Worm (Caenorhabditis elegans) whole organism, L3 larva: ENCODE data around the gene C09H10.5.
"Not testable (repeated sequence)": the region's sequence is repeated elsewhere in the genome, so short reads cannot be mapped to it uniquely, and the experiment has no call there.

Source experiments
- R02D3.7 ChIP-seq: fragments of 150-350 bp; optimal IDR thresholded peaks from 2 replicates; lab custom pipeline; 2014; ENCODE audit warnings: missing biosample characterization, missing genetic modification characterization
- ZK546.5 ChIP-seq: sonication (generic microtip); optimal IDR thresholded peaks from 2 replicates; lab custom pipeline; 2017; ENCODE audit warnings: missing biosample characterization, missing genetic modification characterization
- aly-2 ChIP-seq: fragments of 150-350 bp; optimal IDR thresholded peaks from 2 replicates; lab custom pipeline; 2014; ENCODE audit warnings: missing biosample characterization, missing genetic modification characterization
- ama-1 ChIP-seq: fragments of 150-350 bp; optimal IDR thresholded peaks from 2 replicates; lab custom pipeline; 2018
- ceh-16 ChIP-seq: sonication (generic microtip); optimal IDR thresholded peaks from 2 replicates; lab custom pipeline; 2017; ENCODE audit warnings: missing biosample characterization, missing genetic modification characterization
- ceh-82 ChIP-seq: fragments of 150-350 bp; optimal IDR thresholded peaks from 2 replicates; lab custom pipeline; 2014; ENCODE audit warnings: missing biosample characterization, missing genetic modification characterization
- ceh-9 ChIP-seq: sonication (generic microtip); optimal IDR thresholded peaks from 2 replicates; lab custom pipeline; 2018; ENCODE audit warnings: missing biosample characterization, missing genetic modification characterization
- daf-12 ChIP-seq: fragments of 150-350 bp; optimal IDR thresholded peaks from 2 replicates; lab custom pipeline; 2014; ENCODE audit warnings: missing biosample characterization, missing genetic modification reagents, missing genetic modification characterization
- egl-27 ChIP-seq: sonication (generic microtip); optimal IDR thresholded peaks from 4 replicates; lab custom pipeline; 2017; ENCODE audit warnings: missing biosample characterization, missing genetic modification reagents, missing genetic modification characterization
- elt-2 ChIP-seq: sonication (generic microtip); optimal IDR thresholded peaks from 2 replicates; lab custom pipeline; 2016; ENCODE audit warnings: missing genetic modification reagents, mild to moderate bottlenecking, missing genetic modification characterization, missing compliant biosample characterization
- elt-3 ChIP-seq, 3 experiments: fragments of 150-350 bp in 1 of 3; sonication (generic microtip) in 2 of 3; optimal IDR thresholded peaks; 2 replicates in 2 of 3; 4 replicates in 1 of 3; lab custom pipeline; 2014 to 2017; ENCODE audit warnings: missing biosample characterization in 3 of 3, missing genetic modification characterization in 3 of 3
- eor-1 ChIP-seq, 2 experiments: fragments of 150-350 bp; optimal IDR thresholded peaks; 2 replicates each; lab custom pipeline; 2014 to 2018; ENCODE audit warnings: missing biosample characterization in 2 of 2, missing genetic modification characterization in 2 of 2
- fkh-10 ChIP-seq: sonication (generic microtip); optimal IDR thresholded peaks from 2 replicates; lab custom pipeline; 2017; ENCODE audit warnings: missing biosample characterization, missing genetic modification reagents, missing genetic modification characterization
- fkh-2 ChIP-seq: fragments of 150-350 bp; optimal IDR thresholded peaks from 2 replicates; lab custom pipeline; 2014; ENCODE audit warnings: missing biosample characterization, missing genetic modification reagents, missing genetic modification characterization
- fos-1 ChIP-seq: fragments of 150-350 bp; optimal IDR thresholded peaks from 2 replicates; lab custom pipeline; 2014; ENCODE audit warnings: missing biosample characterization, missing genetic modification characterization
- hmg-11 ChIP-seq: sonication (generic microtip); optimal IDR thresholded peaks from 2 replicates; lab custom pipeline; 2016; ENCODE audit warnings: missing genetic modification characterization, missing compliant biosample characterization
- jun-1 ChIP-seq: fragments of 150-350 bp; optimal IDR thresholded peaks from 2 replicates; lab custom pipeline; 2014; ENCODE audit warnings: missing biosample characterization, missing genetic modification reagents, missing genetic modification characterization
- lin-39 ChIP-seq: fragments of 150-350 bp; optimal IDR thresholded peaks from 2 replicates; lab custom pipeline; 2018; ENCODE audit warnings: missing biosample characterization, missing genetic modification reagents, missing genetic modification characterization
- mdl-1 ChIP-seq: fragments of 150-350 bp; optimal IDR thresholded peaks from 2 replicates; lab custom pipeline; 2014; ENCODE audit warnings: missing biosample characterization, missing genetic modification characterization
- mml-1 ChIP-seq: fragments of 150-350 bp; sonication (generic microtip); optimal IDR thresholded peaks from 3 replicates; lab custom pipeline; 2014; ENCODE audit warnings: missing biosample characterization, missing genetic modification characterization
- nfya-1 ChIP-seq: sonication (generic microtip); optimal IDR thresholded peaks from 2 replicates; lab custom pipeline; 2017; ENCODE audit warnings: missing genetic modification characterization, mild to moderate bottlenecking, missing compliant biosample characterization, antibody characterized with exemption, moderate library complexity; ENCODE audit not compliant: insufficient read depth
- nhr-11 ChIP-seq: fragments of 150-350 bp; optimal IDR thresholded peaks from 2 replicates; lab custom pipeline; 2014; ENCODE audit warnings: missing biosample characterization, missing genetic modification characterization
- nhr-23 ChIP-seq: fragments of 150-350 bp; optimal IDR thresholded peaks from 2 replicates; lab custom pipeline; 2014; ENCODE audit warnings: missing biosample characterization, missing genetic modification reagents, missing genetic modification characterization
- nhr-237 ChIP-seq: fragments of 150-350 bp; optimal IDR thresholded peaks from 2 replicates; lab custom pipeline; 2014; ENCODE audit warnings: missing biosample characterization, missing genetic modification characterization
- nhr-25 ChIP-seq: sonication (generic microtip); optimal IDR thresholded peaks from 2 replicates; lab custom pipeline; 2017; ENCODE audit warnings: missing biosample characterization, missing genetic modification characterization
- nhr-28 ChIP-seq: fragments of 150-350 bp; optimal IDR thresholded peaks from 2 replicates; lab custom pipeline; 2014; ENCODE audit warnings: missing biosample characterization, missing genetic modification characterization
- nhr-43 ChIP-seq: sonication (generic microtip); optimal IDR thresholded peaks from 2 replicates; lab custom pipeline; 2016; ENCODE audit warnings: mild to moderate bottlenecking, missing genetic modification characterization, missing compliant biosample characterization; ENCODE audit not compliant: poor library complexity, severe bottlenecking
- nhr-67 ChIP-seq: fragments of 150-350 bp; optimal IDR thresholded peaks from 2 replicates; lab custom pipeline; 2014; ENCODE audit warnings: missing biosample characterization, missing genetic modification characterization
- nhr-76 ChIP-seq: fragments of 150-350 bp; sonication (generic microtip); optimal IDR thresholded peaks from 5 replicates; lab custom pipeline; 2014; ENCODE audit warnings: missing biosample characterization, missing genetic modification characterization
- nhr-77 ChIP-seq: fragments of 150-350 bp; optimal IDR thresholded peaks from 2 replicates; lab custom pipeline; 2014; ENCODE audit warnings: missing biosample characterization, missing genetic modification characterization
- pha-4 ChIP-seq: fragments of 150-350 bp; optimal IDR thresholded peaks from 2 replicates; lab custom pipeline; 2014; ENCODE audit warnings: missing biosample characterization, missing genetic modification reagents, missing genetic modification characterization
- pqm-1 ChIP-seq: fragments of 150-350 bp; optimal IDR thresholded peaks from 2 replicates; lab custom pipeline; 2017; ENCODE audit warnings: missing biosample characterization, missing genetic modification characterization, inconsistent platforms
- sea-2 ChIP-seq: fragments of 150-350 bp; sonication (generic microtip); optimal IDR thresholded peaks from 4 replicates; lab custom pipeline; 2014; ENCODE audit warnings: missing biosample characterization, missing genetic modification reagents, missing genetic modification characterization
- snpc-4 ChIP-seq: fragments of 150-350 bp; optimal IDR thresholded peaks from 2 replicates; lab custom pipeline; 2014; ENCODE audit warnings: missing biosample characterization, missing genetic modification characterization
- tbx-2 ChIP-seq: sonication (generic microtip); optimal IDR thresholded peaks from 2 replicates; lab custom pipeline; 2016; ENCODE audit warnings: mild to moderate bottlenecking, missing genetic modification characterization, missing compliant biosample characterization
- unc-39 ChIP-seq: sonication (generic microtip); optimal IDR thresholded peaks from 4 replicates; lab custom pipeline; 2017; ENCODE audit warnings: missing biosample characterization, missing genetic modification characterization
- ztf-4 ChIP-seq: fragments of 150-350 bp; optimal IDR thresholded peaks from 2 replicates; lab custom pipeline; 2014; ENCODE audit warnings: missing biosample characterization, missing genetic modification characterization

C09H10.5 gene

ce11 chrII:11121800-11122199 is 18.2 kb upstream of the C09H10.5 start, which contains the start of gene W10C6.2:
Gene W10C6.2, minus strand, starts transcription at chrII:11121900.
- TF ChIP-seq nhr-25; pqm-1 (tag; lab: Kevin White, UChicago); daf-12: not testable (repeated sequence)

DNA sequence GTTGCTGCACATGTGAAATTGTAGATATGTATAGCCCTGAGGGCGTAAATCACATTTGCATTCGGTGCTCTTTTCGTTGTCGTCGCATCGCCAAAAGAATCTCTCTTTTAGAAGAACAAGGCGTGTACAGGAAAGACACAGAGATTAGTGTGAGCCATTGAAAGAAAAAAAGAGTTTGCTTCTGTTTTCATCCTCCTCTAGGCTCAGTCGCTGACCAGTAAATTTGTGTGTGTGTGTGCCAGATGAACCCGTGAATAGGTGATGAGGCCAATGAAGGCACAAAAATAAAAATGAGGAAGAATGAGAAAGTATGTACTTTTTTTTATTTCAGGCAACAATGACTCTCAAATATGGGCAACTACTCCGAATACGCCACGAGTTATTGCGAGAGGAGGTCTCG is 8.9 kb upstream of the C09H10.5 start, which contains the start of gene mat-2:
Gene mat-2, plus strand, starts transcription at position 301 of the 400 bp plus-strand sequence.
- no peak for TF ChIP-seq nhr-237 (tag; lab: Kevin White, UChicago)
- TF ChIP-seq nhr-76 (tag; lab: Kevin White, UChicago) = no peak
- TF ChIP-seq tbx-2 (tag; lab: Kevin White, UChicago) = no peak
- TF ChIP-seq ztf-4 (tag; lab: Kevin White, UChicago) = no peak
- TF ChIP-seq eor-1 (tag; optimal IDR thresholded peaks at IDR 0.05; lab: Kevin White, UChicago) = no peak

ce11 chrII:11111107-11111506 is 7.5 kb upstream of the C09H10.5 start, which contains the start of gene glb-4:
Gene glb-4, minus strand, starts transcription at chrII:11111207.
- no peak for TF ChIP-seq hmg-11 (tag; lab: Kevin White, UChicago)
- no peak for TF ChIP-seq jun-1 (tag; lab: Kevin White, UChicago)
- no peak for TF ChIP-seq elt-2 (tag; lab: Kevin White, UChicago)
- no peak for TF ChIP-seq pqm-1 (tag; lab: Kevin White, UChicago)
- TF ChIP-seq nhr-76 (tag; lab: Kevin White, UChicago) = no peak
- no peak for TF ChIP-seq egl-27 (tag; lab: Kevin White, UChicago)
- no peak for TF ChIP-seq nhr-67 (tag; lab: Kevin White, UChicago)
- no peak for TF ChIP-seq lin-39
- no peak for TF ChIP-seq nhr-43 (tag; lab: Kevin White, UChicago)
- TF ChIP-seq mml-1 (tag; lab: Kevin White, UChicago) = no peak
- no peak for TF ChIP-seq nhr-23 (tag; lab: Kevin White, UChicago)
- TF ChIP-seq ceh-9 (tag; lab: Kevin White, UChicago) = no peak
- TF ChIP-seq fkh-10 = no peak
- TF ChIP-seq fkh-2 (tag; lab: Kevin White, UChicago) = no peak
- no peak for TF ChIP-seq nhr-11
- TF ChIP-seq R02D3.7 (tag; lab: Kevin White, UChicago) = no peak
- TF ChIP-seq snpc-4 = no peak
- no peak for TF ChIP-seq sea-2 (GFP tag; lab: Kevin White, UChicago)

DNA sequence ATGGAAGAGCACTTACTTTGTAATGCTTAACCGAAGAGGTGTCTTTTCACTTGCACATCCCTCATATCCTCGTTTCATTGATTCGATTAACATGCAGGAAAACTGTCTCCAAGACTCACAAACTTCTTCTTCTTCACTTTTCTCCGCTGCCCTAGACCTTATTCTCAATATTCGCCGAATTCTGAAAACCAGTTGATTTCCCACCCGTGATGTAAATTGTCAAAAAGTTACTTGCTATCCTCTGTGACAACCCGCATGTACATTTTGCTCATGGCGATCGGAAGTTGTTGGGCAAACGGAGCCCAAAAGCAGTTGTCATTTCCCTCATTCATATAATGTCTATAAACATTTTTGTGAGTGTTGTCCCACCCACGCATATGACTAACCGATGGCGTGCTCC is 6.9 kb upstream of the C09H10.5 start:
- TF ChIP-seq fos-1 (tag; lab: Kevin White, UChicago) = no peak
- no peak for TF ChIP-seq mdl-1 (tag; lab: Kevin White, UChicago)
- no peak for TF ChIP-seq nhr-25
- no peak for TF ChIP-seq egl-27 (tag; lab: Kevin White, UChicago)
- no peak for TF ChIP-seq nhr-23 (tag; lab: Kevin White, UChicago)
- no peak for TF ChIP-seq nhr-28 (tag; lab: Kevin White, UChicago)
- TF ChIP-seq mml-1 (tag; lab: Kevin White, UChicago) = no peak
- no peak for TF ChIP-seq tbx-2 (tag; lab: Kevin White, UChicago)

- TF ChIP-seq aly-2 (no peak), unc-39 (tag; lab: Kevin White, UChicago) (no peak), elt-3 (tag; optimal IDR thresholded peaks at IDR 0.05; lab: Kevin White, UChicago) (no peak), mml-1 (tag; lab: Kevin White, UChicago) (no peak), elt-2 (tag; lab: Kevin White, UChicago) (no peak), eor-1 (tag; optimal IDR thresholded peaks at IDR 0.05; lab: Kevin White, UChicago) (no peak), lin-39 (no peak), ama-1 (no peak)
These were observed 4.3 kb upstream of the C09H10.5 start, which contains the start of gene apc-17 for ce11 chrII:11107828-11108227. Gene apc-17, plus strand, starts transcription at chrII:11108128.

- no peak for TF ChIP-seq egl-27 (tag; lab: Kevin White, UChicago)
- no peak for TF ChIP-seq jun-1 (tag; lab: Kevin White, UChicago)
- TF ChIP-seq ama-1 = no peak
- TF ChIP-seq ceh-16 (tag; lab: Kevin White, UChicago) = no peak
- TF ChIP-seq nhr-23 (tag; lab: Kevin White, UChicago) = no peak
- no peak for TF ChIP-seq nhr-25
- TF ChIP-seq aly-2 = no peak
- TF ChIP-seq ceh-82 (tag; lab: Kevin White, UChicago) = no peak
- peak; percentile 24 for TF ChIP-seq nfya-1 (tag; lab: Kevin White, UChicago)
- no peak for TF ChIP-seq nhr-28 (tag; lab: Kevin White, UChicago)
- no peak for TF ChIP-seq unc-39 (tag; lab: Kevin White, UChicago)
- no peak for TF ChIP-seq nhr-77 (tag; lab: Kevin White, UChicago)
- TF ChIP-seq fos-1 (tag; lab: Kevin White, UChicago) = no peak
- peak; percentile 6 for TF ChIP-seq pha-4 (tag; lab: Kevin White, UChicago)
- no peak for TF ChIP-seq ZK546.5 (tag; lab: Kevin White, UChicago)
These were observed 2.6 kb upstream of the C09H10.5 start, which contains the start of gene nasp-1 for ce11 chrII:11105981-11106711. Gene nasp-1, plus strand, starts transcription at chrII:11106612.
